Fruit fly (Drosophila melanogaster) whole organism, embryonic: ENCODE data around the gene CG6983.

Experiments used
- Aef1 ChIP-seq: fragments of 200-800 bp; sonication (Bioruptor generic); IDR thresholded peaks from 3 replicates; pipeline ENCODE4 v1.3.6; 2022; ENCODE audit warnings: missing biosample characterization, missing genetic modification characterization
- Asciz ChIP-seq: fragments of 200-800 bp; sonication (Bioruptor generic); optimal IDR thresholded peaks from 2 replicates; lab custom pipeline; 2017; ENCODE audit warnings: missing biosample characterization, mild to moderate bottlenecking, missing genetic modification characterization, missing genetic modification reagents
- CG10147 ChIP-seq: fragments of 200-800 bp; sonication (Bioruptor generic); optimal IDR thresholded peaks from 2 replicates; lab custom pipeline; 2019; ENCODE audit warnings: missing biosample characterization, mild to moderate bottlenecking, missing genetic modification characterization, moderate library complexity
- CG10274 ChIP-seq: fragments of 200-800 bp; sonication (Bioruptor generic); optimal IDR thresholded peaks from 3 replicates; lab custom pipeline; 2017; ENCODE audit warnings: missing biosample characterization, mild to moderate bottlenecking, missing genetic modification characterization
- CG12942 ChIP-seq: fragments of 200-800 bp; sonication (Bioruptor generic); optimal IDR thresholded peaks from 3 replicates; lab custom pipeline; 2016; ENCODE audit warnings: missing biosample characterization, missing genetic modification characterization
- CG13424 ChIP-seq: fragments of 200-800 bp; sonication (Bioruptor generic); optimal IDR thresholded peaks from 2 replicates; lab custom pipeline; 2019; ENCODE audit warnings: missing biosample characterization, mild to moderate bottlenecking, missing genetic modification characterization, moderate library complexity
- CG14014 ChIP-seq: fragments of 200-800 bp; sonication (Bioruptor generic); IDR thresholded peaks from 2 replicates; pipeline ENCODE4 v1.3.6; 2022; ENCODE audit warnings: missing biosample characterization, missing genetic modification characterization
- CG14860 ChIP-seq: fragments of 200-800 bp; sonication (Bioruptor generic); IDR thresholded peaks from 3 replicates; pipeline ENCODE4 v1.3.6; 2022; ENCODE audit warnings: missing biosample characterization, missing genetic modification characterization; ENCODE audit not compliant: partially characterized antibody
- CG15479 ChIP-seq: fragments of 200-800 bp; sonication (Bioruptor generic); optimal IDR thresholded peaks from 3 replicates; lab custom pipeline; 2019; ENCODE audit warnings: missing biosample characterization, mild to moderate bottlenecking, missing genetic modification characterization, moderate library complexity
- CG15601 ChIP-seq: fragments of 200-800 bp; sonication (Bioruptor generic); optimal IDR thresholded peaks from 3 replicates; lab custom pipeline; 2019; ENCODE audit warnings: missing biosample characterization, mild to moderate bottlenecking, missing genetic modification characterization, moderate library complexity
- CG1602 ChIP-seq: fragments of 200-800 bp; sonication (Bioruptor generic); optimal IDR thresholded peaks from 3 replicates; lab custom pipeline; 2016; ENCODE audit warnings: missing biosample characterization, missing genetic modification characterization
- CG18599 ChIP-seq: fragments of 200-800 bp; sonication (Bioruptor generic); optimal IDR thresholded peaks from 3 replicates; lab custom pipeline; 2017; ENCODE audit warnings: missing biosample characterization, missing genetic modification characterization, mild to moderate bottlenecking, moderate library complexity, missing genetic modification reagents
- CG18764 ChIP-seq: fragments of 200-800 bp; sonication (Bioruptor generic); optimal IDR thresholded peaks from 3 replicates; lab custom pipeline; 2016; ENCODE audit warnings: missing biosample characterization, missing genetic modification characterization
- CG3847 ChIP-seq: fragments of 200-800 bp; sonication (Bioruptor generic); IDR thresholded peaks from 2 replicates; pipeline ENCODE4 v1.3.6; 2022; ENCODE audit warnings: missing biosample characterization, missing genetic modification characterization
- CG4617 ChIP-seq: fragments of 200-800 bp; sonication (Bioruptor generic); optimal IDR thresholded peaks from 3 replicates; lab custom pipeline; 2016; ENCODE audit warnings: missing biosample characterization, missing genetic modification characterization, borderline replicate concordance
- CG6791 ChIP-seq: fragments of 200-800 bp; sonication (Bioruptor generic); IDR thresholded peaks from 3 replicates; pipeline ENCODE4 v1.3.6; 2022; ENCODE audit warnings: missing biosample characterization, missing genetic modification characterization; ENCODE audit not compliant: partially characterized antibody
- CG8089 ChIP-seq: fragments of 200-800 bp; sonication (Bioruptor generic); optimal IDR thresholded peaks from 3 replicates; lab custom pipeline; 2016; ENCODE audit warnings: missing biosample characterization, missing genetic modification characterization
- CG9817 ChIP-seq: fragments of 200-800 bp; sonication (Bioruptor generic); optimal IDR thresholded peaks from 2 replicates; lab custom pipeline; 2018; ENCODE audit warnings: missing biosample characterization, mild to moderate bottlenecking, missing genetic modification characterization, moderate library complexity
- CG9876 ChIP-seq: fragments of 200-800 bp; sonication (Bioruptor generic); optimal IDR thresholded peaks from 2 replicates; lab custom pipeline; 2016; ENCODE audit warnings: missing biosample characterization, missing genetic modification characterization
- E2f2 ChIP-seq: fragments of 200-800 bp; sonication (Bioruptor generic); IDR thresholded peaks from 2 replicates; pipeline ENCODE4 v1.3.6; 2022; ENCODE audit warnings: missing biosample characterization, missing genetic modification characterization
- Hr3 ChIP-seq: fragments of 200-800 bp; sonication (Bioruptor generic); optimal IDR thresholded peaks from 3 replicates; lab custom pipeline; 2016; ENCODE audit warnings: missing biosample characterization, missing genetic modification characterization
- MBD-R2 ChIP-seq: fragments of 200-800 bp; sonication (Bioruptor generic); IDR thresholded peaks from 2 replicates; pipeline ENCODE4 v1.3.6; 2022; ENCODE audit warnings: missing biosample characterization, missing genetic modification characterization
- Nf-YC ChIP-seq: fragments of 200-800 bp; optimal IDR thresholded peaks from 3 replicates; lab custom pipeline; 2019; ENCODE audit warnings: missing biosample characterization, mild to moderate bottlenecking, missing genetic modification characterization, moderate library complexity
- Rx ChIP-seq: fragments of 200-800 bp; sonication (Bioruptor generic); IDR thresholded peaks from 2 replicates; pipeline ENCODE4 v1.3.6; 2022; ENCODE audit warnings: missing biosample characterization, missing genetic modification characterization
- Sox100B ChIP-seq: fragments of 200-800 bp; sonication (Bioruptor generic); optimal IDR thresholded peaks from 3 replicates; lab custom pipeline; 2018; ENCODE audit warnings: missing biosample characterization, mild to moderate bottlenecking, missing genetic modification characterization
- Stat92E ChIP-seq, 3 experiments: fragments of >200 bp in 2 of 3; fragments of 200-800 bp in 1 of 3; sonication (Bioruptor generic) in 1 of 3; optimal IDR thresholded peaks; 2 replicates each; lab custom pipeline; 2017 to 2019; ENCODE audit warnings: missing biosample characterization in 3 of 3, missing genetic modification characterization in 3 of 3, mild to moderate bottlenecking in 1 of 3, moderate library complexity in 1 of 3
- al ChIP-seq: fragments of 200-800 bp; sonication (Bioruptor generic); IDR thresholded peaks from 2 replicates; pipeline ENCODE4 v1.3.6; 2022; ENCODE audit warnings: missing biosample characterization, missing genetic modification characterization
- cad ChIP-seq: fragments of >200 bp; optimal IDR thresholded peaks from 2 replicates; lab custom pipeline; 2017; ENCODE audit warnings: missing biosample characterization, missing genetic modification characterization
- cato ChIP-seq: fragments of 200-800 bp; sonication (Bioruptor generic); optimal IDR thresholded peaks from 2 replicates; lab custom pipeline; 2016; ENCODE audit warnings: missing biosample characterization, missing genetic modification characterization, borderline replicate concordance
- chm ChIP-seq: fragments of 200-800 bp; sonication (Bioruptor generic); IDR thresholded peaks from 2 replicates; pipeline ENCODE4 v1.3.6; 2022; ENCODE audit warnings: missing biosample characterization, missing genetic modification characterization
- crc ChIP-seq: fragments of 200-800 bp; sonication (Bioruptor generic); optimal IDR thresholded peaks from 2 replicates; lab custom pipeline; 2016; ENCODE audit warnings: missing biosample characterization, missing genetic modification characterization
- en ChIP-seq: fragments of 200-800 bp; sonication (Bioruptor generic); optimal IDR thresholded peaks from 2 replicates; lab custom pipeline; 2016; ENCODE audit warnings: missing biosample characterization, missing genetic modification characterization
- fd3F ChIP-seq: fragments of 200-800 bp; sonication (Bioruptor generic); optimal IDR thresholded peaks from 2 replicates; lab custom pipeline; 2018; ENCODE audit warnings: missing biosample characterization, mild to moderate bottlenecking, missing genetic modification characterization, moderate library complexity
- gem ChIP-seq: fragments of 200-800 bp; sonication (Bioruptor generic); optimal IDR thresholded peaks from 2 replicates; lab custom pipeline; 2019; ENCODE audit warnings: missing biosample characterization, mild to moderate bottlenecking, missing genetic modification characterization, moderate library complexity
- gfzf ChIP-seq: fragments of 200-800 bp; sonication (Bioruptor generic); optimal IDR thresholded peaks from 2 replicates; lab custom pipeline; 2016; ENCODE audit warnings: missing biosample characterization, mild to moderate bottlenecking, missing genetic modification characterization, moderate library complexity
- gsb-n ChIP-seq: fragments of 200-800 bp; sonication (Bioruptor generic); optimal IDR thresholded peaks from 3 replicates; lab custom pipeline; 2018; ENCODE audit warnings: missing biosample characterization, mild to moderate bottlenecking, missing genetic modification characterization
- kni ChIP-seq: fragments of 200-800 bp; sonication (Bioruptor generic); optimal IDR thresholded peaks from 3 replicates; lab custom pipeline; 2017; ENCODE audit warnings: mild to moderate bottlenecking, missing biosample characterization, missing genetic modification reagents, missing genetic modification characterization
- onecut ChIP-seq: fragments of 200-800 bp; sonication (Bioruptor generic); IDR thresholded peaks from 2 replicates; pipeline ENCODE4 v1.3.6; 2022; ENCODE audit warnings: missing biosample characterization, missing genetic modification characterization
- p53 ChIP-seq: fragments of 200-800 bp; sonication (Bioruptor generic); optimal IDR thresholded peaks from 2 replicates; lab custom pipeline; 2016; ENCODE audit warnings: missing biosample characterization, missing genetic modification characterization
- phol ChIP-seq: fragments of 200-800 bp; sonication (Bioruptor generic); optimal IDR thresholded peaks from 3 replicates; lab custom pipeline; 2018; ENCODE audit warnings: missing biosample characterization, mild to moderate bottlenecking, missing genetic modification characterization, moderate library complexity
- sd ChIP-seq: fragments of 200-800 bp; sonication (Bioruptor generic); optimal IDR thresholded peaks from 3 replicates; lab custom pipeline; 2018; ENCODE audit warnings: missing biosample characterization, mild to moderate bottlenecking, missing genetic modification characterization, moderate library complexity
- sens-2 ChIP-seq: fragments of 200-800 bp; sonication (Bioruptor generic); IDR thresholded peaks from 2 replicates; pipeline ENCODE4 v1.3.6; 2022; ENCODE audit warnings: missing biosample characterization, missing genetic modification characterization
- sima ChIP-seq: fragments of 200-800 bp; sonication (Bioruptor generic); optimal IDR thresholded peaks from 2 replicates; lab custom pipeline; 2016; ENCODE audit warnings: missing biosample characterization, missing genetic modification characterization
- slou ChIP-seq: fragments of 200-800 bp; sonication (Bioruptor generic); optimal IDR thresholded peaks from 3 replicates; lab custom pipeline; 2016; ENCODE audit warnings: missing biosample characterization, missing genetic modification characterization
- stc ChIP-seq: fragments of 200-800 bp; sonication (Bioruptor generic); IDR thresholded peaks from 2 replicates; pipeline ENCODE4 v1.3.6; 2022; ENCODE audit warnings: missing biosample characterization, missing genetic modification characterization
- trem ChIP-seq: fragments of 200-800 bp; optimal IDR thresholded peaks from 3 replicates; lab custom pipeline; 2019; ENCODE audit warnings: missing biosample characterization, mild to moderate bottlenecking, missing genetic modification characterization, moderate library complexity
- unc-4 ChIP-seq: fragments of 200-800 bp; sonication (Bioruptor generic); IDR thresholded peaks from 2 replicates; pipeline ENCODE4 v1.3.6; 2022; ENCODE audit warnings: missing biosample characterization, missing genetic modification characterization; ENCODE audit not compliant: partially characterized antibody
- unpg ChIP-seq: fragments of 200-800 bp; sonication (Bioruptor generic); optimal IDR thresholded peaks from 3 replicates; lab custom pipeline; 2018; ENCODE audit warnings: missing biosample characterization, mild to moderate bottlenecking, missing genetic modification characterization, moderate library complexity
- vnd ChIP-seq: fragments of 200-800 bp; sonication (Bioruptor generic); IDR thresholded peaks from 3 replicates; pipeline ENCODE4 v1.3.6; 2022; ENCODE audit warnings: missing biosample characterization, missing genetic modification characterization; ENCODE audit not compliant: partially characterized antibody
- vvl ChIP-seq: fragments of 200-800 bp; sonication (Bioruptor generic); IDR thresholded peaks from 2 replicates; pipeline ENCODE4 v1.3.6; 2022; ENCODE audit warnings: missing biosample characterization, missing genetic modification characterization

Gene CG6983

dm6 chr3L:8445027-8445426 lies 4.2 kb downstream of the CG6983 start (continued):
- no peak for TF ChIP-seq gsb-n
- no peak for TF ChIP-seq CG10274 (GFP tag; lab: Kevin White, UChicago)
- TF ChIP-seq p53 (GFP tag; lab: Kevin White, UChicago): no peak
- no peak for TF ChIP-seq CG15479 (GFP tag; lab: Kevin White, UChicago)
- no peak for TF ChIP-seq CG4617
- TF ChIP-seq onecut (GFP tag; lab: Robert Waterston, UW): peak; percentile 46; the same call in 1 of the 2 replicates
- TF ChIP-seq Stat92E (GFP tag; optimal IDR thresholded peaks at IDR 0.05; lab: Kevin White, UChicago): no peak
- no peak for TF ChIP-seq CG14860
- TF ChIP-seq MBD-R2 (GFP tag; lab: Robert Waterston, UW): no peak
- 0 out of 2 replicates have a peak, but pooled peaks have one; percentile 30 for TF ChIP-seq chm (GFP tag; lab: Robert Waterston, UW)
- peak; percentile 27 for TF ChIP-seq CG18764 (GFP tag; lab: Kevin White, UChicago)
- TF ChIP-seq CG1602 (GFP tag; lab: Kevin White, UChicago): no peak
- TF ChIP-seq Aef1 (GFP tag; lab: Robert Waterston, UW): no peak
- TF ChIP-seq fd3F: no peak
- no peak for TF ChIP-seq CG15601 (tag; lab: Kevin White, UChicago)
- no peak for TF ChIP-seq slou (GFP tag; lab: Kevin White, UChicago)
- peak; percentile 76 for TF ChIP-seq vvl (GFP tag; lab: Robert Waterston, UW)
- TF ChIP-seq E2f2: peak; percentile 27; the same call in 1 of the 2 replicates
- TF ChIP-seq CG13424 (tag; lab: Kevin White, UChicago): peak; percentile 17
- no peak for TF ChIP-seq sens-2 (GFP tag; lab: Robert Waterston, UW)
- peak; percentile 15 for TF ChIP-seq Asciz
- peak; percentile 64 for TF ChIP-seq CG18599 (GFP tag; lab: Kevin White, UChicago)
- no peak for TF ChIP-seq sd (tag; lab: Kevin White, UChicago)
- TF ChIP-seq CG14014 (GFP tag; lab: Robert Waterston, UW): peak; percentile 49; the same call in 1 of the 2 replicates
- no peak for TF ChIP-seq CG9817 (tag; lab: Kevin White, UChicago)
- TF ChIP-seq cato (GFP tag; lab: Kevin White, UChicago): no peak
- no peak for TF ChIP-seq CG9876
- peak; percentile 59 for TF ChIP-seq trem
- TF ChIP-seq cad (GFP tag; lab: Kevin White, UChicago): no peak
- peak; percentile 56 for TF ChIP-seq Nf-YC (tag; lab: Kevin White, UChicago)
- peak; percentile 14 for TF ChIP-seq CG10147 (GFP tag; lab: Kevin White, UChicago)
- no peak for TF ChIP-seq Hr3 (GFP tag; lab: Kevin White, UChicago)
- peak; percentile 39; the same call in 1 of the 2 replicates for TF ChIP-seq stc (GFP tag; lab: Robert Waterston, UW)
- TF ChIP-seq CG3847 (GFP tag; lab: Robert Waterston, UW): 0 out of 2 replicates have a peak, but pooled peaks have one; percentile 8
- no peak for TF ChIP-seq kni (GFP tag; lab: Kevin White, UChicago)
- TF ChIP-seq unc-4 (GFP tag; lab: Robert Waterston, UW): no peak
- no peak for TF ChIP-seq CG8089 (GFP tag; lab: Kevin White, UChicago)
- TF ChIP-seq vnd: no peak
- peak; percentile 34 for TF ChIP-seq Sox100B (GFP tag; lab: Kevin White, UChicago)
- no peak for TF ChIP-seq Rx
- TF ChIP-seq CG6791 (GFP tag; lab: Robert Waterston, UW): no peak
- TF ChIP-seq crc: no peak
- 0 out of 2 replicates have a peak, but pooled peaks have one; percentile 8 for TF ChIP-seq al (GFP tag; lab: Robert Waterston, UW)
- TF ChIP-seq gfzf: no peak
- no peak for TF ChIP-seq en
- peak; percentile 71 for TF ChIP-seq phol (tag; lab: Kevin White, UChicago)
- TF ChIP-seq CG12942 (GFP tag; lab: Kevin White, UChicago): no peak
- TF ChIP-seq unpg (GFP tag; lab: Kevin White, UChicago): peak; percentile 27
- TF ChIP-seq sima (GFP tag; lab: Kevin White, UChicago): no peak
- TF ChIP-seq gem (tag; lab: Kevin White, UChicago): peak; percentile 53
